Fruit fly (Drosophila melanogaster) whole organism: Measurements from ENCODE around the gene CG4730.

Experiments
- CG8478 ChIP-seq: fragments of >200 bp; optimal IDR thresholded peaks from 2 replicates; lab custom pipeline; 2018; ENCODE audit warnings: inconsistent platforms
- Dll ChIP-seq: fragments of >200 bp; optimal IDR thresholded peaks from 2 replicates; lab custom pipeline; 2017
- EcR ChIP-seq, 2 experiments: fragments of >200 bp; optimal IDR thresholded peaks; 2 replicates each; lab custom pipeline; 2017; ENCODE audit warnings: missing biosample characterization in 2 of 2, missing genetic modification characterization in 2 of 2, missing genetic modification reagents in 2 of 2
- pan ChIP-seq: fragments of >200 bp; optimal IDR thresholded peaks from 2 replicates; lab custom pipeline; 2017
- psq ChIP-seq: fragments of >200 bp; optimal IDR thresholded peaks from 2 replicates; lab custom pipeline; 2017
- usp ChIP-seq: fragments of >200 bp; optimal IDR thresholded peaks from 2 replicates; lab custom pipeline; 2017; ENCODE audit warnings: missing biosample characterization, missing genetic modification characterization, mixed read lengths

DNA sequence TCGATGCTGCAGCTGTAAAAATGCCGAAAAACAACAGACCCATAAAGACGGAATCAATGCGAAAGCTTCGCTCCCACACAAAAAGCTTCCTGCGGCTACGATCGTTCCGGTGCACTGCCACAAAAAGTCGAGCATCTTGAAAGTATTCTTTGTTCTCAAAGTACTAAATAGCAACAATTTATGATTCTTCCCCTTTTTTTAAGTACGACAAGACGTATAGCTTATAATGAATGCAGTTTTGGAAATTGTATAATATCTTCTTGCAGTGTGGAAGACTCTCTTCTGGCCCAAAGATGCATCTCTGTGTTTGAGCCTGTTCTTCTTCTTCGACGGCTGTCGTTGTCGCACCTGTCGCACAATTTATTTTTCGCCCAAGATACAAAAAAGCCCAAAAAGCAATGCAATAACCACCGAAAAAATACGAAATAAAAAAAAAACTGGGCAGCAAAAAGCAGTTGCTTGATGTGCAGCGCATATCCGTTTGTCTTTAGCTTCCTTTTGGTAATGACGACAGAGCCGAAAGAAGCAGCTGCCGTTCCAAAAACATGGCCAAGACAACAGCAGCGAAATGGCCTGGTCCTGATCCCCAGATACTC, 44.5 kb downstream of the CG4730 start:
- TF ChIP-seq usp (GFP tag; lab: Kevin White, UChicago) (no peak), Dll (lab: Kevin White, UChicago) (no peak), psq (lab: Kevin White, UChicago) (no peak), CG8478 (lab: Kevin White, UChicago) (no peak), pan (lab: Kevin White, UChicago) (no peak), EcR (GFP tag; optimal IDR thresholded peaks at IDR 0.05; lab: Kevin White, UChicago) (no peak)
